Fruit fly (Drosophila melanogaster) whole organism, wandering third instar larva: ENCODE data around the gene nbs.
A peak's percentile ranks its signal among the peaks of the same experiment; 100 is the strongest.

Experiments
- Abd-B ChIP-seq: fragments of >200 bp; optimal IDR thresholded peaks from 2 replicates; lab custom pipeline; 2017; ENCODE audit warnings: missing biosample characterization, missing genetic modification characterization
- CG32264 ChIP-seq: fragments of 200-800 bp; sonication (Bioruptor generic); optimal IDR thresholded peaks from 2 replicates; lab custom pipeline; 2016; ENCODE audit warnings: missing biosample characterization, missing genetic modification characterization
- CG9705 ChIP-seq: fragments of 200-800 bp; sonication (Bioruptor generic); optimal IDR thresholded peaks from 2 replicates; lab custom pipeline; 2018; ENCODE audit warnings: missing biosample characterization, mild to moderate bottlenecking, missing genetic modification characterization
- CrebA ChIP-seq: fragments of 200-800 bp; sonication (Bioruptor generic); optimal IDR thresholded peaks from 2 replicates; lab custom pipeline; 2016; ENCODE audit warnings: missing biosample characterization, mild to moderate bottlenecking, missing genetic modification characterization, borderline replicate concordance
- Dfd ChIP-seq: fragments of >200 bp; optimal IDR thresholded peaks from 2 replicates; lab custom pipeline; 2017; ENCODE audit warnings: missing biosample characterization, missing genetic modification characterization
- Dif ChIP-seq: fragments of 200-275, 200-300 bp; sonication (Bioruptor generic); optimal IDR thresholded peaks from 2 replicates; lab custom pipeline; 2018; ENCODE audit warnings: missing biosample characterization, missing genetic modification characterization; ENCODE audit not compliant: partially characterized antibody
- GATAd ChIP-seq: sonication (Bioruptor generic); optimal IDR thresholded peaks from 2 replicates; lab custom pipeline; 2016; ENCODE audit warnings: missing biosample characterization, missing genetic modification characterization
- HLH106 ChIP-seq: fragments of 200-800 bp; optimal IDR thresholded peaks from 3 replicates; lab custom pipeline; 2019; ENCODE audit warnings: missing biosample characterization, mild to moderate bottlenecking, missing genetic modification characterization, moderate library complexity
- Hnf4 ChIP-seq: fragments of 200-800 bp; sonication (Bioruptor generic); optimal IDR thresholded peaks from 2 replicates; lab custom pipeline; 2016; ENCODE audit warnings: missing biosample characterization, mild to moderate bottlenecking, missing genetic modification characterization
- Hr78 ChIP-seq: fragments of >200 bp; optimal IDR thresholded peaks from 2 replicates; lab custom pipeline; 2017; ENCODE audit warnings: missing biosample characterization, missing genetic modification characterization
- Hr83 ChIP-seq: fragments of 200-300 bp; sonication (Bioruptor generic); optimal IDR thresholded peaks from 2 replicates; lab custom pipeline; 2016; ENCODE audit warnings: missing biosample characterization, mild to moderate bottlenecking, missing genetic modification characterization, moderate library complexity; ENCODE audit not compliant: poor library complexity, severe bottlenecking
- Jra ChIP-seq: sonication (Bioruptor generic); optimal IDR thresholded peaks from 2 replicates; lab custom pipeline; 2016; ENCODE audit warnings: missing biosample characterization, missing genetic modification characterization
- Mio ChIP-seq: sonication (Bioruptor generic); optimal IDR thresholded peaks from 2 replicates; lab custom pipeline; 2016; ENCODE audit warnings: missing biosample characterization, missing genetic modification characterization
- Myc ChIP-seq: fragments of >200 bp; optimal IDR thresholded peaks from 2 replicates; lab custom pipeline; 2017
- N ChIP-seq: fragments of >200 bp; optimal IDR thresholded peaks from 2 replicates; lab custom pipeline; 2018; ENCODE audit warnings: missing biosample characterization, missing external identifiers, missing genetic modification characterization
- OdsH ChIP-seq: fragments of 200-800 bp; sonication (Bioruptor generic); optimal IDR thresholded peaks from 2 replicates; lab custom pipeline; 2016; ENCODE audit warnings: missing biosample characterization, mild to moderate bottlenecking, missing genetic modification characterization
- Rel ChIP-seq, 2 experiments: fragments of 200-800 bp; sonication (Bioruptor generic) in 1 of 2; optimal IDR thresholded peaks; 2 replicates in 1 of 2; 3 replicates in 1 of 2; lab custom pipeline; 2016 to 2019; ENCODE audit warnings: mild to moderate bottlenecking in 2 of 2, missing biosample characterization in 2 of 2, missing genetic modification characterization in 2 of 2, moderate library complexity in 1 of 2
- Sp1 ChIP-seq: fragments of 200-800 bp; sonication (Bioruptor generic); optimal IDR thresholded peaks from 3 replicates; lab custom pipeline; 2019; ENCODE audit warnings: missing biosample characterization, mild to moderate bottlenecking, missing genetic modification characterization, moderate library complexity
- Vsx2 ChIP-seq: fragments of 200-300, 225-300 bp; sonication (Bioruptor generic); optimal IDR thresholded peaks from 2 replicates; lab custom pipeline; 2018; ENCODE audit warnings: missing biosample characterization, missing genetic modification characterization; ENCODE audit not compliant: partially characterized antibody
- br ChIP-seq: fragments of 200-800 bp; sonication (Bioruptor generic); optimal IDR thresholded peaks from 2 replicates; lab custom pipeline; 2016; ENCODE audit warnings: missing biosample characterization, missing genetic modification characterization
- brk ChIP-seq: fragments of 200-800 bp; sonication (Bioruptor generic); optimal IDR thresholded peaks from 2 replicates; lab custom pipeline; 2016; ENCODE audit warnings: missing biosample characterization, mild to moderate bottlenecking, missing genetic modification characterization
- dl ChIP-seq, 2 experiments: fragments of 175-275, 200-275 bp in 1 of 2; fragments of 200-275 bp in 1 of 2; sonication (Bioruptor generic); optimal IDR thresholded peaks; lab custom pipeline; 2018; ENCODE audit warnings: mild to moderate bottlenecking in 2 of 2, missing biosample characterization in 2 of 2, missing genetic modification characterization in 2 of 2, moderate library complexity in 2 of 2; ENCODE audit not compliant: partially characterized antibody in 2 of 2, insufficient read depth in 1 of 2
- dmrt93B ChIP-seq: fragments of 200-800 bp; sonication (Bioruptor generic); optimal IDR thresholded peaks from 2 replicates; lab custom pipeline; 2018; ENCODE audit warnings: missing biosample characterization, mild to moderate bottlenecking, missing genetic modification characterization
- dsf ChIP-seq: sonication (Bioruptor generic); optimal IDR thresholded peaks from 2 replicates; lab custom pipeline; 2016; ENCODE audit warnings: missing biosample characterization, missing genetic modification characterization, borderline replicate concordance
- ey ChIP-seq: fragments of 200-800 bp; sonication (Bioruptor generic); optimal IDR thresholded peaks from 2 replicates; lab custom pipeline; 2016; ENCODE audit warnings: missing biosample characterization, missing genetic modification characterization
- foxo ChIP-seq, 2 experiments: fragments of 200-800 bp; sonication (Bioruptor generic); optimal IDR thresholded peaks; 2 replicates in 1 of 2; 3 replicates in 1 of 2; lab custom pipeline; 2016 to 2017; ENCODE audit warnings: missing biosample characterization in 2 of 2, missing genetic modification characterization in 2 of 2
- fru ChIP-seq: fragments of 200-800 bp; sonication (Bioruptor generic); optimal IDR thresholded peaks from 3 replicates; lab custom pipeline; 2016; ENCODE audit warnings: missing biosample characterization, mild to moderate bottlenecking, missing genetic modification characterization
- h ChIP-seq: fragments of 200-800 bp; sonication (Bioruptor generic); optimal IDR thresholded peaks from 3 replicates; lab custom pipeline; 2016; ENCODE audit warnings: missing biosample characterization, mild to moderate bottlenecking, missing genetic modification characterization
- jim ChIP-seq: fragments of 175-275, 200-325 bp; sonication (Bioruptor generic); optimal IDR thresholded peaks from 2 replicates; lab custom pipeline; 2016; ENCODE audit warnings: missing biosample characterization, mild to moderate bottlenecking, missing genetic modification characterization
- lola ChIP-seq: fragments of >200 bp; optimal IDR thresholded peaks from 2 replicates; lab custom pipeline; 2017; ENCODE audit warnings: missing biosample characterization, missing genetic modification characterization
- pan ChIP-seq: fragments of >200 bp; optimal IDR thresholded peaks from 2 replicates; lab custom pipeline; 2017
- psq ChIP-seq: fragments of 200-800 bp; sonication (Bioruptor generic); optimal IDR thresholded peaks from 3 replicates; lab custom pipeline; 2017; ENCODE audit warnings: missing biosample characterization, mild to moderate bottlenecking, missing genetic modification characterization, moderate library complexity
- rgr ChIP-seq: fragments of 200-800 bp; sonication (Bioruptor generic); optimal IDR thresholded peaks from 3 replicates; lab custom pipeline; 2016; ENCODE audit warnings: missing biosample characterization, mild to moderate bottlenecking, missing genetic modification characterization
- sage ChIP-seq: fragments of 200-800 bp; sonication (Bioruptor generic); optimal IDR thresholded peaks from 2 replicates; lab custom pipeline; 2016; ENCODE audit warnings: missing biosample characterization, mild to moderate bottlenecking, missing genetic modification characterization
- sv ChIP-seq: fragments of 200-800 bp; sonication (Bioruptor generic); optimal IDR thresholded peaks from 3 replicates; lab custom pipeline; 2016; ENCODE audit warnings: missing biosample characterization, missing genetic modification characterization
- tai ChIP-seq: sonication (Bioruptor generic); optimal IDR thresholded peaks from 2 replicates; lab custom pipeline; 2016; ENCODE audit warnings: missing biosample characterization, missing genetic modification characterization
- usp ChIP-seq: fragments of >200 bp; optimal IDR thresholded peaks from 2 replicates; lab custom pipeline; 2017; ENCODE audit warnings: missing biosample characterization, missing genetic modification characterization
- woc ChIP-seq: sonication (Bioruptor generic); optimal IDR thresholded peaks from 2 replicates; lab custom pipeline; 2016; ENCODE audit warnings: missing biosample characterization, mild to moderate bottlenecking, missing genetic modification characterization

The nbs gene

DNA sequence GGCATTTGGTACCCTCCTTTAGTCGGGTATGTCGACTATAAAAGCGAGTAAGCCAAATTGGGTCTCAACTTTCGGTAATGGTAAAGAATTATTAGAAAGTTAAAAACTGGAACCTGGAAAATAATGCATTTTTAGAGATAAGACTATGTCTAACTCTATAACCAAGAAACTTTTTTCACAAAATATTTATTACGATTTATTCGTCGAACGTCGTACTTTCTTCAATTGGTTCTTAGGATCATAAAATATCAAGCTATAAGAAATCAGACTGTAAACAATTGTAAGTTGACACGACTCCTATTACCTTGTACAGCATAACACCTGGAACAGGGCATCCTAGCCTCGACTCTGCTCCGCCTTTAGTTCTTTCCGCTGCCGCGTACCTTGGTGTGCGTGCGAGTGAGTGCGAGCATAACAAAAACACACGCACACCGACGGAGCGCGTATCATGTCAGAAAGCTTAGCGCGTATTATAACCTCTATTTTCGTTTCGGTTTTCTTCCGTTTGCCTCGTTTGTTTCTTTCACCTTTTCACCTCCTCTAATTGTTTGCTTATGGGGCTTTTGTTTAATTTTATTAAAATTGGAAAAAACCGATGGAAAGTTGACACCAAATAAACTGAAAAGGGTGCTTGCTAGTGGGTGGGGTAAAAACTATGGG is 30.0 kb downstream of the nbs start:
- peak; percentile 95 for TF ChIP-seq h (GFP tag; lab: Kevin White, UChicago)
- no peak for TF ChIP-seq Dfd
- no peak for TF ChIP-seq dl (GFP tag; optimal IDR thresholded peaks at IDR 0.05; lab: Kevin White, UChicago; ENCODE audit: insufficient read depth in 1 of 2, partially characterized antibody in 2 of 2)
- TF ChIP-seq jim (GFP tag; lab: Kevin White, UChicago) = no peak
- TF ChIP-seq CG32264 (GFP tag; lab: Kevin White, UChicago) = peak; percentile 83
- TF ChIP-seq Vsx2 (GFP tag; lab: Kevin White, UChicago) = no peak
- peak; percentile 75 for TF ChIP-seq pan (lab: Kevin White, UChicago)
- peak; percentile 96 for TF ChIP-seq fru (GFP tag; lab: Kevin White, UChicago)
- peak; percentile 16 for TF ChIP-seq N (GFP tag; lab: Kevin White, UChicago)
- TF ChIP-seq Hr78 = no peak
- TF ChIP-seq sage (GFP tag; lab: Kevin White, UChicago) = peak; percentile 72
- TF ChIP-seq Jra (GFP tag; lab: Kevin White, UChicago) = peak; percentile 85
- peak; percentile 55 to 95 for TF ChIP-seq foxo (GFP tag; optimal IDR thresholded peaks at IDR 0.05; lab: Kevin White, UChicago)
- TF ChIP-seq Hr83 (GFP tag; lab: Kevin White, UChicago) = no peak
- TF ChIP-seq Mio (GFP tag; lab: Kevin White, UChicago) = peak; percentile 71
- TF ChIP-seq Rel (GFP tag; optimal IDR thresholded peaks at IDR 0.05; lab: Kevin White, UChicago) = peak; percentile 29
- peak; percentile 36 for TF ChIP-seq Rel (tag; optimal IDR thresholded peaks at IDR 0.05; lab: Kevin White, UChicago)
- TF ChIP-seq usp (GFP tag; lab: Kevin White, UChicago) = no peak
- peak; percentile 99 for TF ChIP-seq woc (GFP tag; lab: Kevin White, UChicago)
- TF ChIP-seq tai = peak; percentile 89
- TF ChIP-seq HLH106 (tag; lab: Kevin White, UChicago) = peak; percentile 91
- TF ChIP-seq ey (GFP tag; lab: Kevin White, UChicago) = peak; percentile 95
- peak; percentile 93 for TF ChIP-seq Sp1 (GFP tag; lab: Kevin White, UChicago)
- TF ChIP-seq sv (GFP tag; lab: Kevin White, UChicago) = peak; percentile 92
- TF ChIP-seq Abd-B (GFP tag; lab: Kevin White, UChicago) = no peak
- no peak for TF ChIP-seq Myc (lab: Kevin White, UChicago)
- peak; percentile 95 for TF ChIP-seq br (GFP tag; lab: Kevin White, UChicago)
- TF ChIP-seq dmrt93B = peak; percentile 94
- TF ChIP-seq brk (GFP tag; lab: Kevin White, UChicago) = peak; percentile 79
- peak; percentile 85 for TF ChIP-seq CG9705 (GFP tag; lab: Kevin White, UChicago)
- TF ChIP-seq Dif (GFP tag; lab: Kevin White, UChicago) = no peak
- TF ChIP-seq CrebA = no peak
- no peak for TF ChIP-seq GATAd (GFP tag; lab: Kevin White, UChicago)
- no peak for TF ChIP-seq lola
- peak; percentile 80 for TF ChIP-seq Hnf4 (GFP tag; lab: Kevin White, UChicago)
- TF ChIP-seq dsf = peak; percentile 64
- TF ChIP-seq rgr (GFP tag; lab: Kevin White, UChicago) = peak; percentile 93
- TF ChIP-seq OdsH (GFP tag; lab: Kevin White, UChicago) = peak; percentile 96
- peak; percentile 93 for TF ChIP-seq psq (GFP tag; lab: Kevin White, UChicago)

DNA sequence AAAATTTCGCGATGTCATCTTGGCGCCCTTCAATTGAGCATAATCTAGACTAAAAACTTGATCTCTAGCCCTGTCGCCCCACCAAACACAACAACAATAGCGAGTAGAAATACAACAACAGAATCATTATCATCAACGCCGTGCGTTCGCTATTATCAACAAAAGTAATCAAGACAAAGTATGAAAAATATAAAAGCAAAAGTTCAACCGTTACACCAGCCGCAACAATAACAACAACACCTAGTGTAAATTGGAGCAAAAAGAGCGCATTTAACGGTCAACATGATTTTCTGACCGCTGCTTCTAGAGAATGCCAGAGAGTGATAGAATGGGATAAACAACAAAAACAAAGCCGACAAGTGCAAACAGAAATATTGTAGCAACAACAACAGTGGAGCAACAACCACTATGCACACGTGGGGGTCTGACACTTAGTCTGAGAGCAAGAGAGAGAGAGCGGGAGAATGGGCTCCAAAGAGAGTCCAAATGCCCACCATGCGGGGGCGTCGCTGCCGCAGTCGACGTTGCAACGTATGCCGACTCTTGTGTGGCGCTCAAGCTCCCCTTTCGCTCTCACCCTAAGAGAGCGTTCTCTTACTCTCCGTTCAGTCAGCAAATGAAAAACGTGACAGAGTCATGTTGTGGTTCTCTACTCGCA is 30.6 kb downstream of the nbs start:
- TF ChIP-seq h (GFP tag; lab: Kevin White, UChicago) (no peak), lola (no peak), Hr83 (GFP tag; lab: Kevin White, UChicago) (peak; percentile 75), Dif (GFP tag; lab: Kevin White, UChicago) (peak; percentile 98), dsf (no peak), Vsx2 (GFP tag; lab: Kevin White, UChicago) (peak; percentile 82), CrebA (peak; percentile 54), dl (GFP tag; optimal IDR thresholded peaks at IDR 0.05; lab: Kevin White, UChicago; ENCODE audit: insufficient read depth in 1 of 2, partially characterized antibody in 2 of 2) (peak; percentile 94 to 97), foxo (GFP tag; optimal IDR thresholded peaks at IDR 0.05; lab: Kevin White, UChicago) (no peak)
